Worm (Caenorhabditis elegans): ENCODE results near the gene tsr-1.

Gene tsr-1

DNA sequence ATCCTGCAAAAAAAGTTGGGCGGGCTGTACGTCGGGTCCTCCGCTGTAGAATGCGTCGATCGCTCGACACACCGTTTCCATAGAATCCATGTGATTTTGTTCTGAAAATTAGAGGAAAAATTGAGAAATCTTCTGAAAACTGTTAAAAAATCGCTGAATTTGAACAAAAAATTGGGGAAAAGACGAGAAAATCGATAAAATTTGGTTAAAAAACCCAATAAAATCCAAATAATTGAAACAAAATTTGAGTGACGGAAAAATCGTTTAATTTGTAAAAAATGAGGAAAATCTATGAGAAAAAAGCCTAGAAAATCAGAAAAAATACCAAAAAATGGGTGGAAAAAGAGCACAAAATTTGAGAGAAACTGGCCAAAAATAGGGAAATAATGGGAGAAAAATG, at the start of gene tsr-1:
Gene tsr-1 (minus strand): TSS at position 101 of the 400 bp plus-strand sequence.
- TF ChIP-seq sma-3 (GFP tag; optimal IDR thresholded peaks at IDR 0.05) = no peak
- TF ChIP-seq lin-39 (tag; optimal IDR thresholded peaks at IDR 0.05) = no peak
- no peak for TF ChIP-seq nhr-23 (tag; optimal IDR thresholded peaks at IDR 0.05)
- TF ChIP-seq crh-2 (tag; optimal IDR thresholded peaks at IDR 0.05) = no peak
- TF ChIP-seq peb-1 (tag; optimal IDR thresholded peaks at IDR 0.05) = no peak
- TF ChIP-seq elt-1 (tag; optimal IDR thresholded peaks at IDR 0.05) = no peak
- no peak for TF ChIP-seq nhr-21 (tag; optimal IDR thresholded peaks at IDR 0.05)
- no peak for TF ChIP-seq nhr-11 (tag; optimal IDR thresholded peaks at IDR 0.05)
- TF ChIP-seq lsy-2 (tag; optimal IDR thresholded peaks at IDR 0.05) = no peak
- no peak for TF ChIP-seq skn-1 (tag; optimal IDR thresholded peaks at IDR 0.05)
- no peak for TF ChIP-seq ama-1 (optimal IDR thresholded peaks at IDR 0.05)
- TF ChIP-seq blmp-1 (tag; optimal IDR thresholded peaks at IDR 0.05; ENCODE audit: insufficient read depth) = no peak
- no peak for TF ChIP-seq elt-3 (tag; optimal IDR thresholded peaks at IDR 0.05)

DNA sequence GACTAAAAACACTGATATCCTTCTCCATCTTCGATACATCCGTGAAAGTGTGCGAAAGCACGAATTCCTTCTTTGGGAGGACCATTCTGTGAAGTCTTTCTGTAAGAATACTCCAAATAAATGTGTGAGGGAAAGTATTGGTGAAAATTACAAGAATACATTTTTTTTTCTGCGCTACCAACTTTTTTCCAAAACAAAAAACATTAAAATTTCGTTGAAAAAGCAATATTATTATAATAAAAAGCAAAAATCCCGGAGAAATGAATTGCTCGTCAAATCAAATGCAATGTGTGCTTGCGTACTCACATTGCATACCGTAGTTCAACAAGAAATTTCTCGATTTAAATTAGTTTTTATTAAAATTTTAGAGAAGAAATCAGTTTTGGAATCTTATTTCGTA, 48.8 kb upstream of the tsr-1 start, which contains the start of gene bath-13:
Gene bath-13 (minus strand): TSS at position 101 of the 400 bp plus-strand sequence.
- TF ChIP-seq ceh-82 (tag; optimal IDR thresholded peaks at IDR 0.05) = no peak

DNA sequence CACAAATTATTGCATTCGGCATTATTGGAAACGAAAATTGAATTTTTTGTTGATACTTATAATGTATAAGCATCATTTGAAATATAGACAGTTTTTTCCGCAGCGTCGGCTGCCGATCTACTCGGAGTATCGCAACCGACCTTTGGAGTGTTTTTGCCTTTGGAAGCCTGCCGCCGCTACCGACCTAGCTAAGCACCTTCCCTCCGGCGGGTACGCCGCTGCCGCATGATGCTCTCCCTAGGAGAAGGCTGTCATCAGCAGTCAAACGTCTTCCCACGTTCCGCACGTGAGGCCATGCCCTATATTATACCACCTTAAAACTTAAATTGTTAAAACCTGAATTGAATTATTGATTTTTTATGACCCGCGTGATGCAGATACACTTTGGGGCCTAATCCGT, 45.3 kb upstream of the tsr-1 start:
- no peak for TF ChIP-seq unc-55 (GFP tag; optimal IDR thresholded peaks at IDR 0.05)
- no peak for TF ChIP-seq zag-1 (tag; optimal IDR thresholded peaks at IDR 0.05)
- no peak for TF ChIP-seq mbf-1 (tag; optimal IDR thresholded peaks at IDR 0.05)
- no peak for TF ChIP-seq dmd-4 (tag; optimal IDR thresholded peaks at IDR 0.05)
- no peak for TF ChIP-seq C34F6.9 (tag; optimal IDR thresholded peaks at IDR 0.05)
- TF ChIP-seq mab-5 (tag; optimal IDR thresholded peaks at IDR 0.05) = no peak
- TF ChIP-seq ceh-82 (tag; optimal IDR thresholded peaks at IDR 0.05) = no peak
- no peak for TF ChIP-seq ztf-4 (tag; optimal IDR thresholded peaks at IDR 0.05)
- no peak for TF ChIP-seq nhr-237 (tag; optimal IDR thresholded peaks at IDR 0.05)
- no peak for TF ChIP-seq blmp-1 (tag; optimal IDR thresholded peaks at IDR 0.05; ENCODE audit: insufficient read depth)
- TF ChIP-seq nhr-11 (tag; optimal IDR thresholded peaks at IDR 0.05) = no peak
- no peak for TF ChIP-seq egl-27 (tag; optimal IDR thresholded peaks at IDR 0.05)
- TF ChIP-seq lsy-2 (tag; optimal IDR thresholded peaks at IDR 0.05) = no peak
- TF ChIP-seq ZK546.5 (tag; optimal IDR thresholded peaks at IDR 0.05) = no peak
- TF ChIP-seq nhr-12 (tag; optimal IDR thresholded peaks at IDR 0.05) = no peak

DNA sequence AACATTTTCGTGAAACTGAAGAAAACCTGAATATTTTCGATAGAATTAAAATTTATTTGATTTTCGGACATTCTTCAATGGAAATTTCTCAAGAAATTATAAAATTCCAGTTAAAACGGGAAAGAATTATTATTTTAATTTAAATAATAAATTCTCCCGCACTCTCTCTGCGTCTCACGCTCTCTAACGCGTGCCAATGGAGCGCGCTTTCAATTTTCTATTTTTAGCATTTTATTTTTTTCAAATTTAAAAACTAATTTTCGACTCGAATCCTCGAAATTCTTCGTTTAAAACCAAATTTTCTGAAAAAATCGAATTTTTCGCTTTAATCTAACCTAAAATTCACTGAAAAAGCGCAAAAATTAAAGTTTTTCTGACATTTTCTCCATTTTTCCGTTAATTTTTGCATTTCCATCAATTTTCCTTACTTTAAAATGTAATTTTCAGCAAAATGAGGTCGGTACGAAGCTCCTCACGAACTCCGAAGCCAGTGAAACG, 31.3 kb upstream of the tsr-1 start, which contains the start of gene gbas-1:
Gene gbas-1 (plus strand): TSS at position 448 of the 498 bp plus-strand sequence.
- no peak for TF ChIP-seq nhr-237 (tag; optimal IDR thresholded peaks at IDR 0.05)
- TF ChIP-seq nhr-11 (tag; optimal IDR thresholded peaks at IDR 0.05) = no peak
- no peak for TF ChIP-seq nhr-129 (tag; optimal IDR thresholded peaks at IDR 0.05)
- peak; percentile 2 to 66 for TF ChIP-seq lsy-2 (tag; optimal IDR thresholded peaks at IDR 0.05)
- TF ChIP-seq lin-13 (GFP tag; optimal IDR thresholded peaks at IDR 0.05) = peak; percentile 31
- TF ChIP-seq unc-55 (GFP tag; optimal IDR thresholded peaks at IDR 0.05) = peak; percentile 58
- peak; percentile 89 for TF ChIP-seq gmeb-1 (tag; optimal IDR thresholded peaks at IDR 0.05)
- TF ChIP-seq ZK546.5 (tag; optimal IDR thresholded peaks at IDR 0.05) = no peak
- peak; percentile 52 for TF ChIP-seq C34F6.9 (tag; optimal IDR thresholded peaks at IDR 0.05)
- TF ChIP-seq alr-1 (tag; optimal IDR thresholded peaks at IDR 0.05) = no peak

DNA sequence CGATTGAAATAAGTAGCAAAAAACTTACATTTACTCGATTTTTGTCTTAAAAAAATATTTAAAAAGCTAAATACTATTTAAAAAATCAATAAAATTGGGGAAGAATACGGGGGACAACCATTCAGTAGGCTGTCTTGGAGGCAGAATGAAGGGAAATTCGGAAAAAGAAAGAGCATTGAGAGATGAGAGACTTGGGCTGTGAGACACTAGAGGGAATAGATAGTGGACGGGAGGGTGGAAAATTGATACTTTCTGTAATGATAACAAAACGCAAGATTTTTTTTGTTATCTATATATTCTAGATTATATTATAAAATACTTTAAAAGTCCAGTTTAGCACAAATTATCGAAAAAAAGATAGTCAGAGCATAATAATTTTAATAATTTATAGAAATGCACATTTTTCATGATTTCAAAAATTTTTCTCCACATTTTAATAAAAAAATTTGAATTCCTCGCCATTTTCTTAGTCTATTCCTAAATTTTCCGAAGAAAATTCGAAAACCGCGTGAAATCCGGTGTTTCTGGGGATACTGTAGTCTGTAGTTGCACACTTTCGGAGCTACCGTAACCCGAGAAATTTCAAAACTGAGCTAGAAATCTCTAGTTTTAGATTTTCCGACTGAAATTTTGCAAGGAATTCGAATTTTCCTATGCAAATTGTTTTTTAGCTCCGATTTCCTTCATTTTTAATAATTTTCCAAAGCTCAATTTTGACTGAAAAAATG, 30.7 kb upstream of the tsr-1 start:
- TF ChIP-seq gmeb-1 (tag; optimal IDR thresholded peaks at IDR 0.05) = peak; percentile 16
- peak; percentile 49 for TF ChIP-seq fos-1 (tag; optimal IDR thresholded peaks at IDR 0.05)
- no peak for TF ChIP-seq unc-39 (tag; optimal IDR thresholded peaks at IDR 0.05)

DNA sequence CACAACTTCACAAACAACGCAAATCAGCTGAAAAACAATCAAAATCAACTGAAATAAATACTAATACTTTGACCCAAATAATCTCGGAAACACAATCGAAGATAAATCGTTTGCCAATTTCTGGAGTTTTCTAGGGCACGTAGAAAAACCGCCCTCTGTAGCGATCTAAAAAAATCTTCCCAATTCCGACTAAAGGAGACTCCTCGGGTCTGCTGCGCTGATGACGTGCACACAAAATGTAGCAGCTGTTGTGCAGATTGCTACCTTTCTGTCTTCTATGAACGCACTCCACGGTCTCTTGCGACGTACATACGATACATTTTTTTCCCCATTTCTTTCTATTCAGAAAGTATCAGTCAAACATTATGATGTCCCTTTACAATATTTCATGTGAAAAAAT, 15.2 kb upstream of the tsr-1 start, which contains the start of gene F53G2.1:
Gene F53G2.1 (plus strand): TSS at position 301 of the 400 bp plus-strand sequence.
- no peak for TF ChIP-seq unc-39 (tag; optimal IDR thresholded peaks at IDR 0.05)
- no peak for TF ChIP-seq nhr-6 (tag; optimal IDR thresholded peaks at IDR 0.05)
- no peak for TF ChIP-seq mab-5 (tag; optimal IDR thresholded peaks at IDR 0.05)
- no peak for TF ChIP-seq ZK546.5 (tag; optimal IDR thresholded peaks at IDR 0.05)
- TF ChIP-seq nhr-10 (tag; optimal IDR thresholded peaks at IDR 0.05) = no peak
- TF ChIP-seq unc-62 (GFP tag; optimal IDR thresholded peaks at IDR 0.05) = no peak

Measured in whole organism, L2 larva.